Worm (Caenorhabditis elegans): Measurements from ENCODE around the gene hyls-1.

DNA sequence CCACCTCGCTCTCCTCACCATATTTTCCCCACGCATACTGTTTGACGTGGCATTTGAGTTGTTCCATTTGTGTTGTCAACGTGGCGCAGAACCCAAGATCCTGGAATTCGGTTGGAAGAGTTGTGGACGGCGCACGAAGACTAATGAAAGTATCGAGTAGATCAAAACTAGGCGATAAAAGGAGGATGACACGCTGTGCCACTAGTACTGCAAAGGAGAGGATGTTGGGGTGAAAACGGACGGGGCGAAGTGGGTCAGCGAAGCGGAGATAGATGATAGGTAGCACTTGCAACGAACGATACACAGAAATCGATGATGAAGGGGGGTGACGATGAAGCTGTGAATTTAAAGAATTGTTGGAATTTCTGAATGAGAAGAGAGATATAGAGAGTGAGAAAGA, 9.8 kb downstream of the hyls-1 start, which contains the start of gene C05C8.7:
- TF ChIP-seq nhr-12 (tag; optimal IDR thresholded peaks at IDR 0.05) (no peak), zip-4 (GFP tag; optimal IDR thresholded peaks at IDR 0.05) (no peak), sptf-1 (tag; optimal IDR thresholded peaks at IDR 0.05) (no peak), lin-39 (tag; optimal IDR thresholded peaks at IDR 0.05) (no peak)

All from whole organism, L1 larva.